Worm (Caenorhabditis elegans) whole organism, L3 larva: ENCODE results near the gene spr-2.

Experiments
- R02D3.7 ChIP-seq: fragments of 150-350 bp; optimal IDR thresholded peaks from 2 replicates; lab custom pipeline; 2014; ENCODE audit warnings: missing biosample characterization, missing genetic modification characterization
- ZK546.5 ChIP-seq: sonication (generic microtip); optimal IDR thresholded peaks from 2 replicates; lab custom pipeline; 2017; ENCODE audit warnings: missing biosample characterization, missing genetic modification characterization
- aly-2 ChIP-seq: fragments of 150-350 bp; optimal IDR thresholded peaks from 2 replicates; lab custom pipeline; 2014; ENCODE audit warnings: missing biosample characterization, missing genetic modification characterization
- ama-1 ChIP-seq: fragments of 150-350 bp; optimal IDR thresholded peaks from 2 replicates; lab custom pipeline; 2018
- ceh-16 ChIP-seq: sonication (generic microtip); optimal IDR thresholded peaks from 2 replicates; lab custom pipeline; 2017; ENCODE audit warnings: missing biosample characterization, missing genetic modification characterization
- ceh-28 ChIP-seq: fragments of 150-350 bp; optimal IDR thresholded peaks from 2 replicates; lab custom pipeline; 2014; ENCODE audit warnings: missing biosample characterization, missing genetic modification reagents, missing genetic modification characterization
- ceh-82 ChIP-seq: fragments of 150-350 bp; optimal IDR thresholded peaks from 2 replicates; lab custom pipeline; 2014; ENCODE audit warnings: missing biosample characterization, missing genetic modification characterization
- ceh-9 ChIP-seq: sonication (generic microtip); optimal IDR thresholded peaks from 2 replicates; lab custom pipeline; 2018; ENCODE audit warnings: missing biosample characterization, missing genetic modification characterization
- daf-12 ChIP-seq: fragments of 150-350 bp; optimal IDR thresholded peaks from 2 replicates; lab custom pipeline; 2014; ENCODE audit warnings: missing biosample characterization, missing genetic modification reagents, missing genetic modification characterization
- egl-27 ChIP-seq: sonication (generic microtip); optimal IDR thresholded peaks from 4 replicates; lab custom pipeline; 2017; ENCODE audit warnings: missing biosample characterization, missing genetic modification reagents, missing genetic modification characterization
- egl-5 ChIP-seq: fragments of 150-350 bp; optimal IDR thresholded peaks from 2 replicates; lab custom pipeline; 2017; ENCODE audit warnings: missing biosample characterization, missing genetic modification reagents, missing genetic modification characterization, inconsistent platforms
- elt-1 ChIP-seq: fragments of 150-350 bp; optimal IDR thresholded peaks from 2 replicates; lab custom pipeline; 2014; ENCODE audit warnings: missing biosample characterization, missing genetic modification characterization
- elt-2 ChIP-seq: sonication (generic microtip); optimal IDR thresholded peaks from 2 replicates; lab custom pipeline; 2016; ENCODE audit warnings: missing genetic modification reagents, mild to moderate bottlenecking, missing genetic modification characterization, missing compliant biosample characterization
- elt-3 ChIP-seq, 3 experiments: fragments of 150-350 bp in 1 of 3; sonication (generic microtip) in 2 of 3; optimal IDR thresholded peaks; 2 replicates in 2 of 3; 4 replicates in 1 of 3; lab custom pipeline; 2014 to 2017; ENCODE audit warnings: missing biosample characterization in 3 of 3, missing genetic modification characterization in 3 of 3
- eor-1 ChIP-seq, 2 experiments: fragments of 150-350 bp; optimal IDR thresholded peaks; 2 replicates each; lab custom pipeline; 2014 to 2018; ENCODE audit warnings: missing biosample characterization in 2 of 2, missing genetic modification characterization in 2 of 2
- fkh-10 ChIP-seq: sonication (generic microtip); optimal IDR thresholded peaks from 2 replicates; lab custom pipeline; 2017; ENCODE audit warnings: missing biosample characterization, missing genetic modification reagents, missing genetic modification characterization
- fkh-2 ChIP-seq: fragments of 150-350 bp; optimal IDR thresholded peaks from 2 replicates; lab custom pipeline; 2014; ENCODE audit warnings: missing biosample characterization, missing genetic modification reagents, missing genetic modification characterization
- fos-1 ChIP-seq: fragments of 150-350 bp; optimal IDR thresholded peaks from 2 replicates; lab custom pipeline; 2014; ENCODE audit warnings: missing biosample characterization, missing genetic modification characterization
- hmg-11 ChIP-seq: sonication (generic microtip); optimal IDR thresholded peaks from 2 replicates; lab custom pipeline; 2016; ENCODE audit warnings: missing genetic modification characterization, missing compliant biosample characterization
- jun-1 ChIP-seq: fragments of 150-350 bp; optimal IDR thresholded peaks from 2 replicates; lab custom pipeline; 2014; ENCODE audit warnings: missing biosample characterization, missing genetic modification reagents, missing genetic modification characterization
- lin-15B ChIP-seq: fragments of 150-350 bp; optimal IDR thresholded peaks from 2 replicates; lab custom pipeline; 2014; ENCODE audit warnings: missing biosample characterization, missing genetic modification characterization
- lin-39 ChIP-seq: fragments of 150-350 bp; optimal IDR thresholded peaks from 2 replicates; lab custom pipeline; 2018; ENCODE audit warnings: missing biosample characterization, missing genetic modification reagents, missing genetic modification characterization
- lsy-12 ChIP-seq: sonication (generic microtip); optimal IDR thresholded peaks from 2 replicates; lab custom pipeline; 2016; ENCODE audit warnings: mild to moderate bottlenecking, missing genetic modification characterization, missing compliant biosample characterization
- mdl-1 ChIP-seq: fragments of 150-350 bp; optimal IDR thresholded peaks from 2 replicates; lab custom pipeline; 2014; ENCODE audit warnings: missing biosample characterization, missing genetic modification characterization
- mml-1 ChIP-seq: fragments of 150-350 bp; sonication (generic microtip); optimal IDR thresholded peaks from 3 replicates; lab custom pipeline; 2014; ENCODE audit warnings: missing biosample characterization, missing genetic modification characterization
- nfya-1 ChIP-seq: sonication (generic microtip); optimal IDR thresholded peaks from 2 replicates; lab custom pipeline; 2017; ENCODE audit warnings: missing genetic modification characterization, mild to moderate bottlenecking, missing compliant biosample characterization, antibody characterized with exemption, moderate library complexity; ENCODE audit not compliant: insufficient read depth
- nhr-11 ChIP-seq: fragments of 150-350 bp; optimal IDR thresholded peaks from 2 replicates; lab custom pipeline; 2014; ENCODE audit warnings: missing biosample characterization, missing genetic modification characterization
- nhr-12 ChIP-seq: fragments of 150-350 bp; optimal IDR thresholded peaks from 2 replicates; lab custom pipeline; 2014; ENCODE audit warnings: missing biosample characterization, missing genetic modification characterization
- nhr-23 ChIP-seq: fragments of 150-350 bp; optimal IDR thresholded peaks from 2 replicates; lab custom pipeline; 2014; ENCODE audit warnings: missing biosample characterization, missing genetic modification reagents, missing genetic modification characterization
- nhr-237 ChIP-seq: fragments of 150-350 bp; optimal IDR thresholded peaks from 2 replicates; lab custom pipeline; 2014; ENCODE audit warnings: missing biosample characterization, missing genetic modification characterization
- nhr-25 ChIP-seq: sonication (generic microtip); optimal IDR thresholded peaks from 2 replicates; lab custom pipeline; 2017; ENCODE audit warnings: missing biosample characterization, missing genetic modification characterization
- nhr-28 ChIP-seq: fragments of 150-350 bp; optimal IDR thresholded peaks from 2 replicates; lab custom pipeline; 2014; ENCODE audit warnings: missing biosample characterization, missing genetic modification characterization
- nhr-43 ChIP-seq: sonication (generic microtip); optimal IDR thresholded peaks from 2 replicates; lab custom pipeline; 2016; ENCODE audit warnings: mild to moderate bottlenecking, missing genetic modification characterization, missing compliant biosample characterization; ENCODE audit not compliant: poor library complexity, severe bottlenecking
- nhr-67 ChIP-seq: fragments of 150-350 bp; optimal IDR thresholded peaks from 2 replicates; lab custom pipeline; 2014; ENCODE audit warnings: missing biosample characterization, missing genetic modification characterization
- nhr-76 ChIP-seq: fragments of 150-350 bp; sonication (generic microtip); optimal IDR thresholded peaks from 5 replicates; lab custom pipeline; 2014; ENCODE audit warnings: missing biosample characterization, missing genetic modification characterization
- nhr-77 ChIP-seq: fragments of 150-350 bp; optimal IDR thresholded peaks from 2 replicates; lab custom pipeline; 2014; ENCODE audit warnings: missing biosample characterization, missing genetic modification characterization
- pha-4 ChIP-seq: fragments of 150-350 bp; optimal IDR thresholded peaks from 2 replicates; lab custom pipeline; 2014; ENCODE audit warnings: missing biosample characterization, missing genetic modification reagents, missing genetic modification characterization
- pqm-1 ChIP-seq: fragments of 150-350 bp; optimal IDR thresholded peaks from 2 replicates; lab custom pipeline; 2017; ENCODE audit warnings: missing biosample characterization, missing genetic modification characterization, inconsistent platforms
- sea-2 ChIP-seq: fragments of 150-350 bp; sonication (generic microtip); optimal IDR thresholded peaks from 4 replicates; lab custom pipeline; 2014; ENCODE audit warnings: missing biosample characterization, missing genetic modification reagents, missing genetic modification characterization
- skn-1 ChIP-seq: fragments of 150-350 bp; optimal IDR thresholded peaks from 2 replicates; lab custom pipeline; 2014; ENCODE audit warnings: missing biosample characterization, missing genetic modification characterization
- snpc-4 ChIP-seq: fragments of 150-350 bp; optimal IDR thresholded peaks from 2 replicates; lab custom pipeline; 2014; ENCODE audit warnings: missing biosample characterization, missing genetic modification characterization
- tbx-2 ChIP-seq: sonication (generic microtip); optimal IDR thresholded peaks from 2 replicates; lab custom pipeline; 2016; ENCODE audit warnings: mild to moderate bottlenecking, missing genetic modification characterization, missing compliant biosample characterization
- unc-39 ChIP-seq: sonication (generic microtip); optimal IDR thresholded peaks from 4 replicates; lab custom pipeline; 2017; ENCODE audit warnings: missing biosample characterization, missing genetic modification characterization
- unc-62 ChIP-seq: fragments of 150-350 bp; sonication (generic microtip); optimal IDR thresholded peaks from 4 replicates; lab custom pipeline; 2014; ENCODE audit warnings: missing biosample characterization, missing genetic modification reagents, missing genetic modification characterization
- zag-1 ChIP-seq: fragments of 150-350 bp; optimal IDR thresholded peaks from 2 replicates; lab custom pipeline; 2014; ENCODE audit warnings: missing biosample characterization, missing genetic modification characterization
- ztf-11 ChIP-seq: fragments of 150-350 bp; optimal IDR thresholded peaks from 2 replicates; lab custom pipeline; 2014; ENCODE audit warnings: missing biosample characterization, missing genetic modification characterization
- ztf-4 ChIP-seq: fragments of 150-350 bp; optimal IDR thresholded peaks from 2 replicates; lab custom pipeline; 2014; ENCODE audit warnings: missing biosample characterization, missing genetic modification characterization

The spr-2 gene

DNA sequence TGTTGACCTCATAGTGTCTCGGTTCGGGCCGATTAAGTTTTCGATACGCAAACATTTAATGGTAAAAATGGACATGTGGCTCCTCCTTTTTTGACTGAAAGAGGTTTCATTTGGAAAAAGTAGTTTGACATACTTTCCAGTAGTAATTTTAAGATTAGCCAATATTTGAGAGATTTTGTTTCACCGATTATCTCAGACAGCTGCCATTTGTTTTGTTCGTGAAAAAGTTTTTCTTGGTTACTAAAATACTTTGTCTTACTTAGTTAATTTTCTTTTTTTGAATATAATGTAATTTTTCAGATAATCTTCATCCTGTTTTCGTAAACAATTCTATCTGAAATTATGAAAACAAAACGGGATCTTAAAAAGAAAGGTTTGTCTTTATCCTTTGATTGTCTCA is 5.0 kb upstream of the spr-2 start, which contains the start of gene C09G9.5:
TSS of gene C09G9.5 (plus strand) at position 301 of the 400 bp plus-strand sequence.
- no peak for TF ChIP-seq fos-1 (tag; lab: Kevin White, UChicago)
- no peak for TF ChIP-seq nhr-76
- no peak for TF ChIP-seq zag-1 (tag; lab: Kevin White, UChicago)
- no peak for TF ChIP-seq lin-15B (tag; lab: Kevin White, UChicago)

DNA sequence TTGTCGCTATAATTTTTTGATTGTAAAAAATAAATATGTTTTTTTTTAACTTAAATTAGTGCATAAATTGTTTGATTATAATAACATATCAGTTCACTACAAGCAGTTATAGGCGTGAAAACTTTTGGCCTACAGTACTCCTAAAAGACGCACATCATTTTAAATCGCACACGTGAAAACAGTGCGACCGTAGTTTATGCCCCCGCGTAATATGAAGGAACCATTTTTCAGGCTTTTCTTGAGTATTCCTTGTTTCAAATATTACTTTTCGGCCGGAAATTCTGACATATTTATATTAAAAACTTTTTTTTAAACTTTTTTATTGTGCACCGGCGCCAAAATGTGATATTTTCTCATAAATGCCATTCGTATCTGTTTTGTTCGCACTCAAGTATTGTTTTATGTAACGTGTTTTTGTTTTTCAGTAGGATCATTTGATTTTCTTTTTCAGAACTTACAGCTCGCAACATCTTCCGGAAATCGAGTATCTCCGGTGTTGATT is 2.7 kb upstream of the spr-2 start, which contains the start of gene oma-1:
TSS of gene oma-1 (plus strand) at position 452 of the 502 bp plus-strand sequence.
- no peak for TF ChIP-seq nhr-28 (tag; lab: Kevin White, UChicago)

DNA sequence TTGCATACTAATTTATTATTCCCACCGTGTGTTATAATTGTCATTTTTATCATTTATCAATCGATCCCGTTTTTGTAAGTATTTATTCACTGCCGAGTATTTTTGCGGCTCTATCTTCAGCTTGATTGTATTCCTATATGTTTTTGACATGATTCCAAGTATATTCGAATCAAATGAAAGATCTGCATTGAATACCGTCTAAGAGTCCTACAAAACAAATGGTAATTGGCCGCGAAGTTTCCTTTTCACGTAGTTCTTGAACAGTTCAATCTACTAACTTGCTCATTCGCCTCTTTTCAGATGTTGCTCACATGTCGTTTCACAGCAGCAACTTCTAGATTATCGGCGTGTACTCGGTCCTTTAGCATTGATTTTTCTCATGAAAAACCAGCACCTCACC is 1.3 kb downstream of the spr-2 start, which contains the start of gene C27B7.2:
TSS of gene C27B7.2 (plus strand) at position 301 of the 400 bp plus-strand sequence.
- TF ChIP-seq ama-1 (lab: Kevin White, UChicago) = peak; percentile 54
- TF ChIP-seq hmg-11 (tag; lab: Kevin White, UChicago) = no peak
- TF ChIP-seq nhr-77 (tag; lab: Kevin White, UChicago) = no peak

DNA sequence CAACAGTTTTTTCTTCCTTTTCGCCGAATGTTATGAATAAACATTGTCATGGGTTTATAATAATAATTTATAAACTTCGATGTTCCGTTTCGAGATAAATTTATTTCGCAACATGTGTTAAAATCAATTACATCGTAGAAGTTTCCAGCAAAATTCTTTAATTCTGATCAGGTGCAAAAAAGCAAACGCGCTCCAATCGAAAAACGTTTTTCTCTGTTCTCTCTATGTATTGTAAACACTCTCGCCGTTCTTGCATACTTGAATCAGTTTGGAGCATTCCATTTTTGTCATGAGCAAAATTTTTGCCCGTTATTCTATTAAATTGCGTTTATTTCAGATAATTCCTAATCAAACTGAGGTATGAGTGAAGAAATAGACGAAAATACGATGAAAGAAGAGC is 2.5 kb downstream of the spr-2 start, which contains the start of gene rad-54.L2:
TSS of gene rad-54.L2 (plus strand) at position 332 of the 400 bp plus-strand sequence.
- TF ChIP-seq egl-5 (tag; lab: Kevin White, UChicago) (peak; percentile 69), jun-1 (tag; lab: Kevin White, UChicago) (peak; percentile 26), lin-39 (tag; lab: Kevin White, UChicago) (peak; percentile 28), aly-2 (no peak), ZK546.5 (tag; lab: Kevin White, UChicago) (no peak), nhr-67 (tag; lab: Kevin White, UChicago) (no peak), mdl-1 (tag; lab: Kevin White, UChicago) (no peak), zag-1 (tag; lab: Kevin White, UChicago) (no peak), elt-1 (tag; lab: Kevin White, UChicago) (no peak), nhr-12 (tag; lab: Kevin White, UChicago) (no peak), nhr-25 (tag; lab: Kevin White, UChicago) (peak; percentile 71), snpc-4 (tag; lab: Kevin White, UChicago) (no peak), nhr-77 (tag; lab: Kevin White, UChicago) (no peak), nhr-11 (tag; lab: Kevin White, UChicago) (peak; percentile 6), pqm-1 (peak; percentile 46), nhr-76 (no peak), mml-1 (tag; lab: Kevin White, UChicago) (no peak), ceh-9 (tag; lab: Kevin White, UChicago) (no peak), fkh-2 (tag; lab: Kevin White, UChicago) (no peak), hmg-11 (tag; lab: Kevin White, UChicago) (peak; percentile 22), ztf-11 (tag; lab: Kevin White, UChicago) (no peak), skn-1 (tag; lab: Kevin White, UChicago) (no peak), nhr-23 (tag; lab: Kevin White, UChicago) (peak; percentile 18), lsy-12 (tag; lab: Kevin White, UChicago) (no peak), lin-15B (tag; lab: Kevin White, UChicago) (peak; percentile 72), fkh-10 (GFP tag; lab: Kevin White, UChicago) (no peak), egl-27 (tag; lab: Kevin White, UChicago) (no peak), nhr-28 (tag; lab: Kevin White, UChicago) (no peak), R02D3.7 (tag; lab: Kevin White, UChicago) (no peak), nfya-1 (tag; lab: Kevin White, UChicago) (peak; percentile 74), pha-4 (tag; lab: Kevin White, UChicago) (peak; percentile 99), ztf-4 (tag; lab: Kevin White, UChicago) (peak; percentile 57), tbx-2 (no peak), unc-62 (GFP tag; lab: Kevin White, UChicago) (no peak), nhr-43 (tag; lab: Kevin White, UChicago) (no peak), sea-2 (GFP tag; lab: Kevin White, UChicago) (no peak), ceh-28 (tag; lab: Kevin White, UChicago) (peak; percentile 54), fos-1 (tag; lab: Kevin White, UChicago) (no peak), eor-1 (tag; optimal IDR thresholded peaks at IDR 0.05; lab: Kevin White, UChicago) (no peak), ceh-82 (tag; lab: Kevin White, UChicago) (no peak), daf-12 (tag; lab: Kevin White, UChicago) (no peak), elt-3 (tag; optimal IDR thresholded peaks at IDR 0.05; lab: Kevin White, UChicago) (no peak), unc-39 (no peak), elt-2 (tag; lab: Kevin White, UChicago) (peak; percentile 60), ama-1 (lab: Kevin White, UChicago) (peak; percentile 20), ceh-16 (tag; lab: Kevin White, UChicago) (no peak), nhr-237 (tag; lab: Kevin White, UChicago) (no peak)
